Worm (Caenorhabditis elegans): Measurements from ENCODE around the gene C35A5.4.

- TF ChIP-seq ama-1 (optimal IDR thresholded peaks at IDR 0.05) (no peak), pes-1 (GFP tag; IDR thresholded peaks at IDR 0.05) (no peak), tbx-37 (GFP tag; conservative IDR thresholded peaks at IDR 0.05) (no peak), F13C5.2 (tag; optimal IDR thresholded peaks at IDR 0.05) (no peak), sea-1 (GFP tag; conservative IDR thresholded peaks at IDR 0.05) (no peak), hnd-1 (tag; optimal IDR thresholded peaks at IDR 0.05) (no peak)
These were observed 31.4 kb upstream of the C35A5.4 start for ce11 chrV:10465478-10465877.
